Worm (Caenorhabditis elegans): ENCODE data around the gene ZC443.3.

ZC443.3 gene

ce11 chrV:12816672-12817071 is 2.8 kb upstream of the ZC443.3 start:
- TF ChIP-seq unc-86 (tag; optimal IDR thresholded peaks at IDR 0.05) = no peak
- TF ChIP-seq nfya-1 (tag; optimal IDR thresholded peaks at IDR 0.05) = no peak
- TF ChIP-seq dmd-4 (tag; optimal IDR thresholded peaks at IDR 0.05; ENCODE audit: borderline replicate concordance) = no peak
- TF ChIP-seq hlh-6 (tag; optimal IDR thresholded peaks at IDR 0.05) = no peak
- TF ChIP-seq pax-1 (tag; optimal IDR thresholded peaks at IDR 0.05) = no peak
- TF ChIP-seq unc-3 (GFP tag; conservative IDR thresholded peaks at IDR 0.05) = no peak
- no peak for TF ChIP-seq unc-3 (tag; optimal IDR thresholded peaks at IDR 0.05)
- no peak for TF ChIP-seq madf-2 (tag; optimal IDR thresholded peaks at IDR 0.05)
- TF ChIP-seq pat-9 (tag; optimal IDR thresholded peaks at IDR 0.05) = no peak
- TF ChIP-seq hlh-30 (tag; optimal IDR thresholded peaks at IDR 0.05; ENCODE audit: insufficient read depth) = no peak
- TF ChIP-seq lin-11 (tag; optimal IDR thresholded peaks at IDR 0.05) = no peak
- TF ChIP-seq sdc-2 (tag; optimal IDR thresholded peaks at IDR 0.05) = no peak
- no peak for TF ChIP-seq ama-1 (optimal IDR thresholded peaks at IDR 0.05)
- no peak for TF ChIP-seq K09A11.1 (tag; optimal IDR thresholded peaks at IDR 0.05; ENCODE audit: insufficient read depth)
- no peak for TF ChIP-seq pqm-1 (tag; optimal IDR thresholded peaks at IDR 0.05)
- TF ChIP-seq elt-2 (tag; optimal IDR thresholded peaks at IDR 0.05) = no peak
- TF ChIP-seq ceh-24 (tag; optimal IDR thresholded peaks at IDR 0.05) = no peak
- TF ChIP-seq unc-55 (GFP tag; optimal IDR thresholded peaks at IDR 0.05) = no peak
- no peak for TF ChIP-seq K02D7.2 (tag; optimal IDR thresholded peaks at IDR 0.05)
- no peak for TF ChIP-seq ceh-9 (tag; optimal IDR thresholded peaks at IDR 0.05)
- no peak for TF ChIP-seq hlh-15 (tag; optimal IDR thresholded peaks at IDR 0.05)

- TF ChIP-seq sox-4 (tag; optimal IDR thresholded peaks at IDR 0.05) = no peak
- TF ChIP-seq hlh-13 (GFP tag; optimal IDR thresholded peaks at IDR 0.05) = no peak
- TF ChIP-seq pat-9 (tag; optimal IDR thresholded peaks at IDR 0.05) = no peak
- no peak for TF ChIP-seq F13H6.1 (tag; optimal IDR thresholded peaks at IDR 0.05)
- no peak for TF ChIP-seq elt-2 (tag; optimal IDR thresholded peaks at IDR 0.05)
- no peak for TF ChIP-seq K02D7.2 (tag; optimal IDR thresholded peaks at IDR 0.05)
- TF ChIP-seq ceh-48 (tag; optimal IDR thresholded peaks at IDR 0.05) = no peak
- TF ChIP-seq hlh-15 (tag; optimal IDR thresholded peaks at IDR 0.05) = no peak
- no peak for TF ChIP-seq nhr-11 (tag; optimal IDR thresholded peaks at IDR 0.05)
- TF ChIP-seq ztf-16 (tag; optimal IDR thresholded peaks at IDR 0.05) = no peak
- no peak for TF ChIP-seq ceh-34 (tag; optimal IDR thresholded peaks at IDR 0.05)
- no peak for TF ChIP-seq C08G9.2 (tag; optimal IDR thresholded peaks at IDR 0.05)
- no peak for TF ChIP-seq fkh-10 (GFP tag; optimal IDR thresholded peaks at IDR 0.05)
- no peak for TF ChIP-seq hlh-30 (tag; optimal IDR thresholded peaks at IDR 0.05; ENCODE audit: insufficient read depth)
Observed at ce11 chrV:12815386-12815785, 1.5 kb upstream of the ZC443.3 start.

- TF ChIP-seq mec-3 (tag; optimal IDR thresholded peaks at IDR 0.05; ENCODE audit: borderline replicate concordance) = no peak
- no peak for TF ChIP-seq lin-11 (tag; optimal IDR thresholded peaks at IDR 0.05)
- no peak for TF ChIP-seq Y22D7AL.16 (tag; optimal IDR thresholded peaks at IDR 0.05)
- peak; percentile 49 for TF ChIP-seq nfya-1 (tag; optimal IDR thresholded peaks at IDR 0.05)
- peak; percentile 8 for TF ChIP-seq sox-4 (tag; optimal IDR thresholded peaks at IDR 0.05)
- no peak for TF ChIP-seq ceh-9 (tag; optimal IDR thresholded peaks at IDR 0.05)
- peak; percentile 28 for TF ChIP-seq sdc-2 (tag; optimal IDR thresholded peaks at IDR 0.05)
- no peak for TF ChIP-seq eyg-1 (tag; optimal IDR thresholded peaks at IDR 0.05)
- peak; percentile 30 for TF ChIP-seq ceh-2 (tag; optimal IDR thresholded peaks at IDR 0.05)
- no peak for TF ChIP-seq tbx-7 (tag; optimal IDR thresholded peaks at IDR 0.05)
- no peak for TF ChIP-seq ttx-3 (tag; optimal IDR thresholded peaks at IDR 0.05)
- TF ChIP-seq pat-9 (tag; optimal IDR thresholded peaks at IDR 0.05) = no peak
- no peak for TF ChIP-seq T23F11.4 (GFP tag; optimal IDR thresholded peaks at IDR 0.05)
- TF ChIP-seq pha-4 (tag; optimal IDR thresholded peaks at IDR 0.05) = no peak
- no peak for TF ChIP-seq ztf-16 (tag; optimal IDR thresholded peaks at IDR 0.05)
- no peak for TF ChIP-seq npax-4 (tag; optimal IDR thresholded peaks at IDR 0.05)
- TF ChIP-seq K09A11.1 (tag; optimal IDR thresholded peaks at IDR 0.05; ENCODE audit: insufficient read depth) = no peak
- TF ChIP-seq unc-3 (GFP tag; conservative IDR thresholded peaks at IDR 0.05) = no peak
- no peak for TF ChIP-seq unc-3 (tag; optimal IDR thresholded peaks at IDR 0.05)
- TF ChIP-seq unc-42 (tag; optimal IDR thresholded peaks at IDR 0.05) = peak; percentile 52
- TF ChIP-seq hlh-15 (tag; optimal IDR thresholded peaks at IDR 0.05) = no peak
- no peak for TF ChIP-seq pha-2 (tag; optimal IDR thresholded peaks at IDR 0.05)
- TF ChIP-seq fkh-6 (tag; optimal IDR thresholded peaks at IDR 0.05) = no peak
- no peak for TF ChIP-seq hlh-8 (tag; optimal IDR thresholded peaks at IDR 0.05)
- peak; percentile 40 for TF ChIP-seq ref-2 (tag; optimal IDR thresholded peaks at IDR 0.05)
- no peak for TF ChIP-seq lim-6 (tag; optimal IDR thresholded peaks at IDR 0.05)
- no peak for TF ChIP-seq odd-2 (tag; optimal IDR thresholded peaks at IDR 0.05)
- TF ChIP-seq syd-9 (tag; optimal IDR thresholded peaks at IDR 0.05) = peak; percentile 27
- TF ChIP-seq hlh-13 (GFP tag; optimal IDR thresholded peaks at IDR 0.05) = no peak
- peak; percentile 58 for TF ChIP-seq hlh-6 (tag; optimal IDR thresholded peaks at IDR 0.05)
- no peak for TF ChIP-seq ceh-30 (tag; optimal IDR thresholded peaks at IDR 0.05)
- no peak for TF ChIP-seq nhr-232 (tag; optimal IDR thresholded peaks at IDR 0.05)
Observed at ce11 chrV:12814481-12814882, 560 bp upstream of the ZC443.3 start.

Data from whole organism, late embryonic.